Fruit fly (Drosophila melanogaster) whole organism, prepupa: ENCODE results near the gene yps.

Source experiments
- CG10631 ChIP-seq: fragments of 200-800 bp; sonication (Bioruptor generic); optimal IDR thresholded peaks from 2 replicates; lab custom pipeline; 2016; ENCODE audit warnings: missing biosample characterization, missing genetic modification characterization
- CG16779 ChIP-seq: fragments of 200-800 bp; sonication (Bioruptor generic); optimal IDR thresholded peaks from 3 replicates; lab custom pipeline; 2017; ENCODE audit warnings: missing biosample characterization, mild to moderate bottlenecking, missing genetic modification characterization
- CG3032 ChIP-seq: fragments of 200-800 bp; optimal IDR thresholded peaks from 2 replicates; lab custom pipeline; 2019; ENCODE audit warnings: missing biosample characterization, mild to moderate bottlenecking, missing genetic modification characterization, moderate library complexity
- CG6792 ChIP-seq: fragments of 200-800 bp; sonication (Bioruptor generic); optimal IDR thresholded peaks from 3 replicates; lab custom pipeline; 2016; ENCODE audit warnings: missing biosample characterization, missing genetic modification characterization
- CG8119 ChIP-seq: fragments of 200-800 bp; sonication (Bioruptor generic); IDR thresholded peaks from 3 replicates; pipeline ENCODE4 v1.3.6; 2022; ENCODE audit warnings: missing biosample characterization, missing genetic modification characterization
- Hr38 ChIP-seq: sonication (Bioruptor generic); optimal IDR thresholded peaks from 2 replicates; lab custom pipeline; 2016; ENCODE audit warnings: missing biosample characterization, missing genetic modification characterization
- Lpt ChIP-seq: fragments of 200-800 bp; sonication (Bioruptor generic); optimal IDR thresholded peaks from 3 replicates; lab custom pipeline; 2016; ENCODE audit warnings: missing biosample characterization, missing genetic modification characterization
- Sox14 ChIP-seq: fragments of 200-800 bp; sonication (Bioruptor generic); optimal IDR thresholded peaks from 3 replicates; lab custom pipeline; 2016; ENCODE audit warnings: missing biosample characterization, missing genetic modification characterization
- dac ChIP-seq: fragments of 200-800 bp; sonication (Bioruptor generic); optimal IDR thresholded peaks from 2 replicates; lab custom pipeline; 2017; ENCODE audit warnings: missing biosample characterization, mild to moderate bottlenecking, missing genetic modification characterization
- dsx ChIP-seq: fragments of 200-800 bp; optimal IDR thresholded peaks from 3 replicates; lab custom pipeline; 2019; ENCODE audit warnings: missing biosample characterization, mild to moderate bottlenecking, missing genetic modification characterization, moderate library complexity; ENCODE audit not compliant: poor library complexity, severe bottlenecking
- fkh ChIP-seq: fragments of 200-800 bp; sonication (Bioruptor generic); optimal IDR thresholded peaks from 3 replicates; lab custom pipeline; 2017; ENCODE audit warnings: missing biosample characterization, mild to moderate bottlenecking, missing genetic modification characterization, moderate library complexity

dm6 chr3L:12129111-12129510, 4.2 kb upstream of the yps start, which contains the start of gene Lsp2:
- no peak for TF ChIP-seq dac (GFP tag; lab: Kevin White, UChicago)
- TF ChIP-seq CG16779 (tag; lab: Kevin White, UChicago): no peak
- no peak for TF ChIP-seq CG3032
- no peak for TF ChIP-seq CG10631 (GFP tag; lab: Kevin White, UChicago)
- TF ChIP-seq dsx (GFP tag; lab: Kevin White, UChicago): no peak
- no peak for TF ChIP-seq Hr38 (GFP tag; lab: Kevin White, UChicago)
- TF ChIP-seq CG8119 (GFP tag; lab: Robert Waterston, UW): no peak
- TF ChIP-seq CG6792 (GFP tag; lab: Kevin White, UChicago): no peak
- no peak for TF ChIP-seq Sox14 (GFP tag; lab: Kevin White, UChicago)
- TF ChIP-seq fkh: no peak
- no peak for TF ChIP-seq Lpt (GFP tag; lab: Kevin White, UChicago)
